Fruit fly (Drosophila melanogaster) whole organism, embryonic: ENCODE results near the gene CG6168.

Experiments used
- Asciz ChIP-seq: fragments of 200-800 bp; sonication (Bioruptor generic); optimal IDR thresholded peaks from 2 replicates; lab custom pipeline; 2017; ENCODE audit warnings: missing biosample characterization, mild to moderate bottlenecking, missing genetic modification characterization, missing genetic modification reagents
- Atf3 ChIP-seq: fragments of 200-800 bp; sonication (Bioruptor generic); optimal IDR thresholded peaks from 3 replicates; lab custom pipeline; 2016; ENCODE audit warnings: missing biosample characterization, missing genetic modification characterization
- BEAF-32 ChIP-seq: fragments of 200-800 bp; sonication (Bioruptor generic); optimal IDR thresholded peaks from 3 replicates; lab custom pipeline; 2017; ENCODE audit warnings: missing biosample characterization, missing genetic modification characterization, mild to moderate bottlenecking, moderate library complexity, missing genetic modification reagents
- CG10274 ChIP-seq: fragments of 200-800 bp; sonication (Bioruptor generic); optimal IDR thresholded peaks from 3 replicates; lab custom pipeline; 2017; ENCODE audit warnings: missing biosample characterization, mild to moderate bottlenecking, missing genetic modification characterization
- CG10366 ChIP-seq: fragments of 200-800 bp; sonication (Bioruptor generic); IDR thresholded peaks from 2 replicates; pipeline ENCODE4 v1.3.6; 2022; ENCODE audit warnings: missing biosample characterization, missing genetic modification characterization
- CG11456 ChIP-seq: fragments of 200-800 bp; sonication (Bioruptor generic); IDR thresholded peaks from 3 replicates; pipeline ENCODE4 v1.3.6; 2022; ENCODE audit warnings: missing biosample characterization, missing genetic modification characterization
- CG11695 ChIP-seq: fragments of 200-800 bp; sonication (Bioruptor generic); IDR thresholded peaks from 3 replicates; pipeline ENCODE4 v1.3.6; 2022; ENCODE audit warnings: missing biosample characterization, missing genetic modification characterization
- CG14965 ChIP-seq: fragments of 200-800 bp; sonication (Bioruptor generic); optimal IDR thresholded peaks from 2 replicates; lab custom pipeline; 2016; ENCODE audit warnings: missing biosample characterization, missing genetic modification characterization, borderline replicate concordance
- CG15073 ChIP-seq: fragments of 200-800 bp; sonication (Bioruptor generic); optimal IDR thresholded peaks from 2 replicates; lab custom pipeline; 2016; ENCODE audit warnings: missing biosample characterization, missing genetic modification characterization
- CG1603 ChIP-seq: fragments of 200-800 bp; sonication (Bioruptor generic); optimal IDR thresholded peaks from 2 replicates; lab custom pipeline; 2019; ENCODE audit warnings: missing biosample characterization, mild to moderate bottlenecking, missing genetic modification characterization, moderate library complexity
- CG1647 ChIP-seq: fragments of 200-800 bp; sonication (Bioruptor generic); optimal IDR thresholded peaks from 3 replicates; lab custom pipeline; 2016; ENCODE audit warnings: missing biosample characterization, missing genetic modification characterization
- CG17186 ChIP-seq: fragments of 200-800 bp; sonication (Bioruptor generic); optimal IDR thresholded peaks from 3 replicates; lab custom pipeline; 2017; ENCODE audit warnings: missing biosample characterization, missing genetic modification reagents, missing genetic modification characterization
- CG3281 ChIP-seq: fragments of 200-800 bp; sonication (Bioruptor generic); optimal IDR thresholded peaks from 3 replicates; lab custom pipeline; 2017; ENCODE audit warnings: missing biosample characterization, mild to moderate bottlenecking, missing genetic modification characterization
- CG3838 ChIP-seq: fragments of 200-800 bp; sonication (Bioruptor generic); optimal IDR thresholded peaks from 3 replicates; lab custom pipeline; 2016; ENCODE audit warnings: missing biosample characterization, missing genetic modification characterization
- CG4707 ChIP-seq: fragments of 200-800 bp; sonication (Bioruptor generic); optimal IDR thresholded peaks from 2 replicates; lab custom pipeline; 2018; ENCODE audit warnings: missing biosample characterization, mild to moderate bottlenecking, missing genetic modification characterization, moderate library complexity
- CG6683 ChIP-seq: fragments of 200-800 bp; sonication (Bioruptor generic); optimal IDR thresholded peaks from 2 replicates; lab custom pipeline; 2017; ENCODE audit warnings: missing biosample characterization, mild to moderate bottlenecking, missing genetic modification characterization, missing genetic modification reagents
- CG8359 ChIP-seq: fragments of 200-800 bp; sonication (Bioruptor generic); optimal IDR thresholded peaks from 2 replicates; lab custom pipeline; 2017; ENCODE audit warnings: missing biosample characterization, mild to moderate bottlenecking, missing genetic modification characterization, borderline replicate concordance
- Doc2 ChIP-seq: fragments of 200-800 bp; sonication (Bioruptor generic); IDR thresholded peaks from 2 replicates; pipeline ENCODE4 v1.3.6; 2022; ENCODE audit warnings: missing biosample characterization, missing genetic modification characterization
- Fer3 ChIP-seq: fragments of 200-800 bp; sonication (Bioruptor generic); optimal IDR thresholded peaks from 2 replicates; lab custom pipeline; 2018; ENCODE audit warnings: missing biosample characterization, mild to moderate bottlenecking, missing genetic modification characterization, moderate library complexity
- HLH3B ChIP-seq: fragments of 200-800 bp; sonication (Bioruptor generic); IDR thresholded peaks from 2 replicates; pipeline ENCODE4 v1.3.6; 2022; ENCODE audit warnings: missing biosample characterization, missing genetic modification characterization
- Hr51 ChIP-seq, 2 experiments: fragments of 200-800 bp; sonication (Bioruptor generic); optimal IDR thresholded peaks; 2 replicates in 1 of 2; 3 replicates in 1 of 2; lab custom pipeline; 2016 to 2018; ENCODE audit warnings: missing biosample characterization in 2 of 2, missing genetic modification characterization in 2 of 2, mild to moderate bottlenecking in 1 of 2, moderate library complexity in 1 of 2
- Lim3 ChIP-seq: fragments of 200-800 bp; sonication (Bioruptor generic); IDR thresholded peaks from 2 replicates; pipeline ENCODE4 v1.3.6; 2022; ENCODE audit warnings: missing biosample characterization, missing genetic modification characterization
- Mad ChIP-seq: fragments of 200-800 bp; sonication (Bioruptor generic); optimal IDR thresholded peaks from 2 replicates; lab custom pipeline; 2016; ENCODE audit warnings: missing biosample characterization, missing genetic modification characterization
- Med ChIP-seq: fragments of 200-800 bp; sonication (Bioruptor generic); peaks from one replicate; lab custom pipeline; 2016; ENCODE audit warnings: missing biosample characterization, missing genetic modification characterization, mild to moderate bottlenecking, inconsistent platforms, moderate library complexity
- Meics ChIP-seq: fragments of 200-800 bp; sonication (Bioruptor generic); optimal IDR thresholded peaks from 2 replicates; lab custom pipeline; 2017; ENCODE audit warnings: missing biosample characterization, mild to moderate bottlenecking, missing genetic modification characterization
- Nf-YC ChIP-seq: fragments of 200-800 bp; optimal IDR thresholded peaks from 3 replicates; lab custom pipeline; 2019; ENCODE audit warnings: missing biosample characterization, mild to moderate bottlenecking, missing genetic modification characterization, moderate library complexity
- Oaz ChIP-seq: fragments of 200-800 bp; sonication (Bioruptor generic); IDR thresholded peaks from 2 replicates; pipeline ENCODE4 v1.3.6; 2022; ENCODE audit warnings: missing biosample characterization, missing genetic modification characterization
- Rx ChIP-seq: fragments of 200-800 bp; sonication (Bioruptor generic); IDR thresholded peaks from 2 replicates; pipeline ENCODE4 v1.3.6; 2022; ENCODE audit warnings: missing biosample characterization, missing genetic modification characterization
- Sox100B ChIP-seq: fragments of 200-800 bp; sonication (Bioruptor generic); optimal IDR thresholded peaks from 3 replicates; lab custom pipeline; 2018; ENCODE audit warnings: missing biosample characterization, mild to moderate bottlenecking, missing genetic modification characterization
- TFAM ChIP-seq: fragments of 200-800 bp; sonication (Bioruptor generic); optimal IDR thresholded peaks from 2 replicates; lab custom pipeline; 2017; ENCODE audit warnings: missing biosample characterization, missing genetic modification characterization, inconsistent platforms
- Taf1 ChIP-seq: fragments of 200-800 bp; sonication (Bioruptor generic); IDR thresholded peaks from 2 replicates; pipeline ENCODE4 v1.3.6; 2022; ENCODE audit warnings: missing biosample characterization, missing genetic modification characterization
- ash1 ChIP-seq: fragments of 200-800 bp; sonication (Bioruptor generic); optimal IDR thresholded peaks from 2 replicates; lab custom pipeline; 2018; ENCODE audit warnings: missing biosample characterization, mild to moderate bottlenecking, missing genetic modification characterization
- bcd ChIP-seq: fragments of 200-800 bp; sonication (Bioruptor generic); optimal IDR thresholded peaks from 2 replicates; lab custom pipeline; 2017; ENCODE audit warnings: missing biosample characterization, mild to moderate bottlenecking, missing genetic modification characterization
- emc ChIP-seq: fragments of 200-800 bp; sonication (Bioruptor generic); optimal IDR thresholded peaks from 2 replicates; lab custom pipeline; 2016; ENCODE audit warnings: missing biosample characterization, missing genetic modification characterization
- ems ChIP-seq: fragments of 200-800 bp; sonication (Bioruptor generic); optimal IDR thresholded peaks from 3 replicates; lab custom pipeline; 2016; ENCODE audit warnings: missing biosample characterization, missing genetic modification characterization
- fd3F ChIP-seq: fragments of 200-800 bp; sonication (Bioruptor generic); optimal IDR thresholded peaks from 2 replicates; lab custom pipeline; 2018; ENCODE audit warnings: missing biosample characterization, mild to moderate bottlenecking, missing genetic modification characterization, moderate library complexity
- gem ChIP-seq: fragments of 200-800 bp; sonication (Bioruptor generic); optimal IDR thresholded peaks from 2 replicates; lab custom pipeline; 2019; ENCODE audit warnings: missing biosample characterization, mild to moderate bottlenecking, missing genetic modification characterization, moderate library complexity
- grn ChIP-seq: fragments of 200-800 bp; sonication (Bioruptor generic); optimal IDR thresholded peaks from 3 replicates; lab custom pipeline; 2017; ENCODE audit warnings: missing biosample characterization, missing genetic modification characterization
- kah ChIP-seq: fragments of 200-800 bp; sonication (Bioruptor generic); optimal IDR thresholded peaks from 2 replicates; lab custom pipeline; 2018; ENCODE audit warnings: missing biosample characterization, mild to moderate bottlenecking, missing genetic modification characterization
- ken ChIP-seq: fragments of 200-800 bp; sonication (Bioruptor generic); IDR thresholded peaks from 3 replicates; pipeline ENCODE4 v1.3.6; 2022; ENCODE audit warnings: missing biosample characterization, missing genetic modification characterization
- klu ChIP-seq: fragments of 200-800 bp; sonication (Bioruptor generic); IDR thresholded peaks from 2 replicates; pipeline ENCODE4 v1.3.6; 2022; ENCODE audit warnings: missing biosample characterization, missing genetic modification characterization
- lab ChIP-seq: fragments of 200-800 bp; sonication (Bioruptor generic); optimal IDR thresholded peaks from 3 replicates; lab custom pipeline; 2017; ENCODE audit warnings: missing biosample characterization, missing genetic modification characterization, mild to moderate bottlenecking, moderate library complexity, missing genetic modification reagents
- mirr ChIP-seq: fragments of 200-800 bp; sonication (Bioruptor generic); optimal IDR thresholded peaks from 3 replicates; lab custom pipeline; 2018; ENCODE audit warnings: missing biosample characterization, mild to moderate bottlenecking, missing genetic modification characterization
- p53 ChIP-seq: fragments of 200-800 bp; sonication (Bioruptor generic); optimal IDR thresholded peaks from 2 replicates; lab custom pipeline; 2016; ENCODE audit warnings: missing biosample characterization, missing genetic modification characterization
- pho ChIP-seq: fragments of 200-800 bp; sonication (Bioruptor generic); optimal IDR thresholded peaks from 2 replicates; lab custom pipeline; 2016; ENCODE audit warnings: missing biosample characterization, missing genetic modification characterization
- psq ChIP-seq: fragments of 200-800 bp; sonication (Bioruptor generic); optimal IDR thresholded peaks from 2 replicates; lab custom pipeline; 2017; ENCODE audit warnings: missing biosample characterization, missing genetic modification characterization
- sens ChIP-seq: fragments of 200-800 bp; sonication (Bioruptor generic); peaks from one replicate; lab custom pipeline; 2016; ENCODE audit warnings: missing biosample characterization, missing genetic modification characterization
- shn ChIP-seq: fragments of 200-800 bp; sonication (Bioruptor generic); optimal IDR thresholded peaks from 3 replicates; lab custom pipeline; 2016; ENCODE audit warnings: missing biosample characterization, missing genetic modification characterization
- slou ChIP-seq: fragments of 200-800 bp; sonication (Bioruptor generic); optimal IDR thresholded peaks from 3 replicates; lab custom pipeline; 2016; ENCODE audit warnings: missing biosample characterization, missing genetic modification characterization
- slp2 ChIP-seq: fragments of 200-800 bp; sonication (Bioruptor generic); optimal IDR thresholded peaks from 2 replicates; lab custom pipeline; 2016; ENCODE audit warnings: missing biosample characterization, missing genetic modification characterization
- unpg ChIP-seq: fragments of 200-800 bp; sonication (Bioruptor generic); optimal IDR thresholded peaks from 3 replicates; lab custom pipeline; 2018; ENCODE audit warnings: missing biosample characterization, mild to moderate bottlenecking, missing genetic modification characterization, moderate library complexity

Gene CG6168

dm6 chr3L:11292180-11292727 is 29.3 kb downstream of the CG6168 start (continued):
- no peak for TF ChIP-seq CG14965 (GFP tag; lab: Kevin White, UChicago)
- TF ChIP-seq Hr51 (GFP tag; optimal IDR thresholded peaks at IDR 0.05; lab: Kevin White, UChicago) = no peak
- no peak for TF ChIP-seq CG6683 (GFP tag; lab: Kevin White, UChicago)
- TF ChIP-seq CG1647 (GFP tag; lab: Kevin White, UChicago) = no peak
- peak; percentile 44; the same call in 1 of the 2 replicates for TF ChIP-seq HLH3B (GFP tag; lab: Robert Waterston, UW)
- no peak for TF ChIP-seq CG15073 (GFP tag; lab: Kevin White, UChicago)
- TF ChIP-seq CG11456 (GFP tag; lab: Robert Waterston, UW) = peak; percentile 65
- TF ChIP-seq klu = no peak
- peak; percentile 14 for TF ChIP-seq mirr (GFP tag; lab: Kevin White, UChicago)
- TF ChIP-seq gem (tag; lab: Kevin White, UChicago) = peak; percentile 51
- TF ChIP-seq slp2 (GFP tag; lab: Kevin White, UChicago) = no peak
- TF ChIP-seq ken (GFP tag; lab: Robert Waterston, UW) = 0 out of 3 replicates have a peak, but pooled peaks have one; percentile 30
- no peak for TF ChIP-seq p53 (GFP tag; lab: Kevin White, UChicago)
- TF ChIP-seq CG3281 (GFP tag; lab: Kevin White, UChicago) = no peak
- no peak for TF ChIP-seq Oaz (GFP tag; lab: Robert Waterston, UW)
- TF ChIP-seq CG10274 (GFP tag; lab: Kevin White, UChicago) = no peak
- peak; percentile 28; the same call in 1 of the 3 replicates for TF ChIP-seq CG11695 (GFP tag; lab: Robert Waterston, UW)
- TF ChIP-seq slou (GFP tag; lab: Kevin White, UChicago) = no peak
- no peak for TF ChIP-seq Doc2 (GFP tag; lab: Robert Waterston, UW)
- TF ChIP-seq bcd (GFP tag; lab: Kevin White, UChicago) = no peak
- TF ChIP-seq Asciz (GFP tag; lab: Kevin White, UChicago) = no peak
- no peak for TF ChIP-seq Mad (GFP tag; lab: Kevin White, UChicago)
- no peak for TF ChIP-seq TFAM (GFP tag; lab: Kevin White, UChicago)
- TF ChIP-seq CG17186 = no peak
- TF ChIP-seq grn = no peak
- no peak for TF ChIP-seq ems (GFP tag; lab: Kevin White, UChicago)
- TF ChIP-seq CG10366 (GFP tag; lab: Robert Waterston, UW) = peak; percentile 55
- TF ChIP-seq ash1 = no peak
- TF ChIP-seq Lim3 (GFP tag; lab: Robert Waterston, UW) = no peak
- TF ChIP-seq Nf-YC (tag; lab: Kevin White, UChicago) = no peak
- TF ChIP-seq shn (GFP tag; lab: Kevin White, UChicago) = no peak
- TF ChIP-seq CG3838 = no peak
- no peak for TF ChIP-seq unpg
- TF ChIP-seq Meics = no peak
- TF ChIP-seq Atf3 (GFP tag; lab: Kevin White, UChicago) = no peak
- TF ChIP-seq lab (GFP tag; lab: Kevin White, UChicago) = peak; percentile 59
- no peak for TF ChIP-seq pho (GFP tag; lab: Kevin White, UChicago)
- peak; percentile 23 for TF ChIP-seq CG1603 (tag; lab: Kevin White, UChicago)
- TF ChIP-seq CG4707 (GFP tag; lab: Kevin White, UChicago) = peak; percentile 62
- TF ChIP-seq CG8359 (GFP tag; lab: Kevin White, UChicago) = no peak
- TF ChIP-seq Med (GFP tag; lab: Kevin White, UChicago) = peak; percentile 75
- TF ChIP-seq fd3F = no peak
- TF ChIP-seq psq (GFP tag; lab: Kevin White, UChicago) = no peak
- no peak for TF ChIP-seq BEAF-32 (GFP tag; lab: Kevin White, UChicago)
- no peak for TF ChIP-seq Sox100B (GFP tag; lab: Kevin White, UChicago)
- TF ChIP-seq Fer3 (tag; lab: Kevin White, UChicago) = no peak
- TF ChIP-seq Rx (GFP tag; lab: Robert Waterston, UW) = no peak
- TF ChIP-seq sens (GFP tag; lab: Kevin White, UChicago) = peak; percentile 71
- TF ChIP-seq kah (GFP tag; lab: Kevin White, UChicago) = no peak
- no peak for TF ChIP-seq emc (GFP tag; lab: Kevin White, UChicago)
- TF ChIP-seq Taf1 = no peak
